Worm (Caenorhabditis elegans): ENCODE results near the gene ribo-1.

ribo-1 gene

ce11 chrIV:6912851-6913588 is 2.5 kb downstream of the ribo-1 start, which contains the start of gene T22D1.3 (continued):
- peak; percentile 36 for TF ChIP-seq lin-38 (GFP tag; IDR thresholded peaks at IDR 0.05)
- no peak for TF ChIP-seq ztf-7 (tag; optimal IDR thresholded peaks at IDR 0.05)
- TF ChIP-seq nhr-102 (tag; optimal IDR thresholded peaks at IDR 0.05): peak; percentile 34
- TF ChIP-seq aly-2 (tag; optimal IDR thresholded peaks at IDR 0.05): no peak
- no peak for TF ChIP-seq nhr-10 (tag; optimal IDR thresholded peaks at IDR 0.05)
- no peak for TF ChIP-seq mdt-29 (GFP tag; IDR thresholded peaks at IDR 0.05)
- no peak for TF ChIP-seq zip-11 (GFP tag; IDR thresholded peaks at IDR 0.05)
- peak; percentile 28 for TF ChIP-seq ama-1 (optimal IDR thresholded peaks at IDR 0.05)
- TF ChIP-seq jun-1 (tag; optimal IDR thresholded peaks at IDR 0.05): no peak
- no peak for TF ChIP-seq dmd-6 (GFP tag; IDR thresholded peaks at IDR 0.05)
- TF ChIP-seq nhr-41 (GFP tag; IDR thresholded peaks at IDR 0.05): no peak
- TF ChIP-seq unc-39 (tag; optimal IDR thresholded peaks at IDR 0.05): no peak
- no peak for TF ChIP-seq zip-2 (tag; optimal IDR thresholded peaks at IDR 0.05)
- no peak for TF ChIP-seq F44E2.7 (GFP tag; IDR thresholded peaks at IDR 0.05)
- TF ChIP-seq Y5F2A.4 (GFP tag; optimal IDR thresholded peaks at IDR 0.05): peak; percentile 47
- TF ChIP-seq daf-16 (GFP tag; optimal IDR thresholded peaks at IDR 0.05): no peak
- no peak for TF ChIP-seq daf-16 (tag; optimal IDR thresholded peaks at IDR 0.05)
- no peak for TF ChIP-seq nhr-76 (tag; optimal IDR thresholded peaks at IDR 0.05)
- peak; percentile 59 for TF ChIP-seq snpc-1.2 (GFP tag; IDR thresholded peaks at IDR 0.05)
- no peak for TF ChIP-seq ceh-44 (GFP tag; IDR thresholded peaks at IDR 0.05)
- TF ChIP-seq gei-8 (GFP tag; optimal IDR thresholded peaks at IDR 0.05): no peak
- no peak for TF ChIP-seq hif-1 (tag; optimal IDR thresholded peaks at IDR 0.05)
- TF ChIP-seq mdl-1 (tag; optimal IDR thresholded peaks at IDR 0.05): no peak
- 0 out of 2 replicates have a peak, but pooled peaks have one; percentile 35 for TF ChIP-seq pha-4 (GFP tag; IDR thresholded peaks at IDR 0.05)
- TF ChIP-seq pha-4 (tag; optimal IDR thresholded peaks at IDR 0.05): no peak

- peak; percentile 56 for TF ChIP-seq lin-38 (GFP tag; IDR thresholded peaks at IDR 0.05)
- 0 out of 2 replicates have a peak, but pooled peaks have one; percentile 31 for TF ChIP-seq vab-7 (GFP tag; IDR thresholded peaks at IDR 0.05)
- TF ChIP-seq set-16 (GFP tag; IDR thresholded peaks at IDR 0.05): peak; percentile 40
- 0 out of 2 replicates have a peak, but pooled peaks have one; percentile 21 for TF ChIP-seq arid-1 (GFP tag; conservative IDR thresholded peaks at IDR 0.05)
- TF ChIP-seq snpc-1.2 (GFP tag; IDR thresholded peaks at IDR 0.05): peak; percentile 88
- peak; percentile 21 for TF ChIP-seq F49E8.2 (tag; optimal IDR thresholded peaks at IDR 0.05; ENCODE audit: borderline replicate concordance)
- peak; percentile 47; the same call in 1 of the 2 replicates for TF ChIP-seq ctbp-1 (GFP tag; IDR thresholded peaks at IDR 0.05)
Measured at ce11 chrIV:6914161-6914585, 3.7 kb downstream of the ribo-1 start.

DNA sequence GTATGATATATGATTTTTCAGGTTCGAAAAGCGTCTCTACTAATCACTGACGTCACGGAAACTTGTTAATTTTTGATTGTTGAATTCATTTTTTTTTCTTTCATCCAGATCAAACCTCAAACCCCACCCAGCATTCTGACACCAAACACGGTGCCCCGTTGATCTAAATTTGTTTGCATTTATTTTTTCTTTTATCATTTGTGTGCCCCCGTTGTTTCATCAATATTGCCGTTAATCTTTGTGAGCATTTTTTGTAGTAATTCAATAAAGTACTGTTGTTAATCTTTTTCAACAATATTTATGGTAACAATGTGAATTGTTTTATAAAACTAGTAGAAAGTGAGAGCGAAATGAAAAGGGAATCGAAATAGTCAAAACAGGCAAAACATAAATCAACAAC is 6.3 kb downstream of the ribo-1 start:
- TF ChIP-seq ZK546.5 (tag; optimal IDR thresholded peaks at IDR 0.05) (no peak), lin-38 (GFP tag; IDR thresholded peaks at IDR 0.05) (0 out of 2 replicates have a peak, but pooled peaks have one; percentile 24)

ce11 chrIV:6919318-6919717 is 8.8 kb downstream of the ribo-1 start, which contains the start of gene ruvb-2:
Gene ruvb-2, minus strand, starts transcription at chrIV:6919406.
- TF ChIP-seq pha-4 (GFP tag; IDR thresholded peaks at IDR 0.05) (no peak), pha-4 (tag; optimal IDR thresholded peaks at IDR 0.05) (peak; percentile 60), tra-1 (GFP tag; IDR thresholded peaks at IDR 0.05) (peak; percentile 18; the same call in 1 of the 2 replicates), lsy-2 (tag; optimal IDR thresholded peaks at IDR 0.05) (peak; percentile 6 to 93), nhr-6 (tag; optimal IDR thresholded peaks at IDR 0.05) (peak; percentile 81), D1046.2 (GFP tag; IDR thresholded peaks at IDR 0.05) (no peak), ceh-32 (tag; optimal IDR thresholded peaks at IDR 0.05; ENCODE audit: poor library complexity) (peak; percentile 23), aha-1 (tag) (peak; percentile 97), nhr-28 (tag; optimal IDR thresholded peaks at IDR 0.05) (peak; percentile 40), ceh-28 (tag; optimal IDR thresholded peaks at IDR 0.05) (no peak), F44E2.7 (GFP tag; IDR thresholded peaks at IDR 0.05) (no peak), lin-29 (GFP tag; IDR thresholded peaks at IDR 0.05) (no peak), daf-8 (GFP tag; IDR thresholded peaks at IDR 0.05) (no peak), fkh-10 (GFP tag; optimal IDR thresholded peaks at IDR 0.05) (peak; percentile 46), saeg-2 (GFP tag; IDR thresholded peaks at IDR 0.05) (no peak), nhr-48 (tag; optimal IDR thresholded peaks at IDR 0.05) (peak; percentile 26), dpl-1 (GFP tag; optimal IDR thresholded peaks at IDR 0.05) (peak; percentile 92), rbr-2 (tag; optimal IDR thresholded peaks at IDR 0.05) (peak; percentile 85), zag-1 (tag; optimal IDR thresholded peaks at IDR 0.05) (no peak), nhr-10 (tag; optimal IDR thresholded peaks at IDR 0.05) (no peak)

Measured in whole organism, L4 larva.